Worm (Caenorhabditis elegans) whole organism, early embryonic: ENCODE measurements around the gene Y54G2A.11.

Experiments
- B0310.2 ChIP-seq: sonication (generic microtip); optimal IDR thresholded peaks from 2 replicates; lab custom pipeline; 2016; ENCODE audit warnings: mild to moderate bottlenecking, missing genetic modification characterization, missing compliant biosample characterization
- F13C5.2 ChIP-seq: sonication (generic microtip); optimal IDR thresholded peaks from 2 replicates; lab custom pipeline; 2017; ENCODE audit warnings: mild to moderate bottlenecking, missing genetic modification characterization, inconsistent platforms, missing compliant biosample characterization
- aly-1 ChIP-seq: sonication (generic microtip); optimal IDR thresholded peaks from 2 replicates; lab custom pipeline; 2016; ENCODE audit warnings: missing genetic modification characterization, missing compliant biosample characterization
- ama-1 ChIP-seq: fragments of 150-350 bp; optimal IDR thresholded peaks from 2 replicates; lab custom pipeline; 2014
- ceh-13 ChIP-seq: fragments of 200-800 bp; sonication (Bioruptor generic); optimal IDR thresholded peaks from 2 replicates; lab custom pipeline; 2018; ENCODE audit warnings: mild to moderate bottlenecking, missing genetic modification characterization, missing compliant biosample characterization
- ceh-36 ChIP-seq: sonication (generic microtip); optimal IDR thresholded peaks from 2 replicates; lab custom pipeline; 2016; ENCODE audit warnings: missing genetic modification characterization, inconsistent platforms, missing compliant biosample characterization
- ets-7 ChIP-seq: sonication (generic microtip); optimal IDR thresholded peaks from 2 replicates; lab custom pipeline; 2016; ENCODE audit warnings: missing genotype, missing genetic modification characterization, missing compliant biosample characterization
- flt-1 ChIP-seq: fragments of 200-800 bp; sonication (Bioruptor generic); IDR thresholded peaks from 2 replicates; pipeline ENCODE4 v1.3.6; 2022; ENCODE audit warnings: missing genetic modification characterization, missing compliant biosample characterization
- hmbx-1 ChIP-seq: sonication (generic microtip); optimal IDR thresholded peaks from 2 replicates; lab custom pipeline; 2016; ENCODE audit warnings: mild to moderate bottlenecking, missing genetic modification characterization, missing compliant biosample characterization
- hmg-4 ChIP-seq: fragments of 200-800 bp; sonication (Bioruptor generic); optimal IDR thresholded peaks from 2 replicates; lab custom pipeline; 2018; ENCODE audit warnings: mild to moderate bottlenecking, missing genetic modification characterization, missing compliant biosample characterization
- hnd-1 ChIP-seq: sonication (generic microtip); optimal IDR thresholded peaks from 2 replicates; lab custom pipeline; 2016; ENCODE audit warnings: missing genetic modification characterization, missing compliant biosample characterization
- pes-1 ChIP-seq: fragments of 200-800 bp; sonication (Bioruptor generic); IDR thresholded peaks from 2 replicates; pipeline ENCODE4 v1.3.6; 2022; ENCODE audit warnings: missing genetic modification reagents, missing genetic modification characterization, missing compliant biosample characterization
- scrt-1 ChIP-seq: fragments of 200-800 bp; sonication (Bioruptor generic); IDR thresholded peaks from 2 replicates; pipeline ENCODE4 v1.3.6; 2022; ENCODE audit warnings: missing genetic modification characterization, missing compliant biosample characterization
- sea-1 ChIP-seq: fragments of 200-800 bp; sonication (Bioruptor generic); conservative IDR thresholded peaks from 2 replicates; pipeline ENCODE4 v1.3.6; 2022; ENCODE audit warnings: missing genetic modification characterization, missing compliant biosample characterization
- tbx-11 ChIP-seq: fragments of 200-800 bp; sonication (Bioruptor generic); IDR thresholded peaks from 2 replicates; pipeline ENCODE4 v1.3.6; 2022; ENCODE audit warnings: missing genetic modification characterization, missing compliant biosample characterization
- tbx-37 ChIP-seq: fragments of 200-800 bp; sonication (Bioruptor generic); conservative IDR thresholded peaks from 2 replicates; pipeline ENCODE4 v1.3.6; 2022; ENCODE audit warnings: missing genetic modification reagents, missing genetic modification characterization, missing compliant biosample characterization
- tra-4 ChIP-seq: sonication (generic microtip); optimal IDR thresholded peaks from 2 replicates; lab custom pipeline; 2017; ENCODE audit warnings: missing genetic modification characterization, missing compliant biosample characterization

The Y54G2A.11 gene

ce11 chrIV:2775992-2776630 is 4.5 kb upstream of the Y54G2A.11 start:
- TF ChIP-seq ets-7 (tag; lab: Kevin White, UChicago) (no peak), ceh-13 (GFP tag; lab: Kevin White, UChicago) (no peak), flt-1 (GFP tag; lab: Robert Waterston, UW) (no peak), scrt-1 (GFP tag; lab: Robert Waterston, UW) (no peak), hmg-4 (GFP tag; lab: Kevin White, UChicago) (no peak), hnd-1 (no peak), sea-1 (GFP tag; lab: Robert Waterston, UW) (no peak), B0310.2 (tag; lab: Kevin White, UChicago) (no peak), pes-1 (GFP tag; lab: Robert Waterston, UW) (no peak), tbx-11 (GFP tag; lab: Robert Waterston, UW) (no peak), ceh-36 (tag; lab: Kevin White, UChicago) (no peak), aly-1 (tag; lab: Kevin White, UChicago) (no peak), tra-4 (tag; lab: Kevin White, UChicago) (no peak), tbx-37 (GFP tag; lab: Robert Waterston, UW) (no peak)

ce11 chrIV:2774500-2774899 is 2.9 kb upstream of the Y54G2A.11 start:
- TF ChIP-seq pes-1 (GFP tag; lab: Robert Waterston, UW): no peak
- TF ChIP-seq ama-1 (lab: Kevin White, UChicago): no peak
- TF ChIP-seq F13C5.2 (tag; lab: Kevin White, UChicago): no peak
- TF ChIP-seq ets-7 (tag; lab: Kevin White, UChicago): no peak
- no peak for TF ChIP-seq hmg-4 (GFP tag; lab: Kevin White, UChicago)
- no peak for TF ChIP-seq sea-1 (GFP tag; lab: Robert Waterston, UW)
- no peak for TF ChIP-seq ceh-13 (GFP tag; lab: Kevin White, UChicago)
- no peak for TF ChIP-seq flt-1 (GFP tag; lab: Robert Waterston, UW)
- no peak for TF ChIP-seq aly-1 (tag; lab: Kevin White, UChicago)
- TF ChIP-seq tra-4 (tag; lab: Kevin White, UChicago): no peak
- TF ChIP-seq ceh-36 (tag; lab: Kevin White, UChicago): no peak
- TF ChIP-seq hnd-1: no peak
- TF ChIP-seq tbx-37 (GFP tag; lab: Robert Waterston, UW): no peak

DNA sequence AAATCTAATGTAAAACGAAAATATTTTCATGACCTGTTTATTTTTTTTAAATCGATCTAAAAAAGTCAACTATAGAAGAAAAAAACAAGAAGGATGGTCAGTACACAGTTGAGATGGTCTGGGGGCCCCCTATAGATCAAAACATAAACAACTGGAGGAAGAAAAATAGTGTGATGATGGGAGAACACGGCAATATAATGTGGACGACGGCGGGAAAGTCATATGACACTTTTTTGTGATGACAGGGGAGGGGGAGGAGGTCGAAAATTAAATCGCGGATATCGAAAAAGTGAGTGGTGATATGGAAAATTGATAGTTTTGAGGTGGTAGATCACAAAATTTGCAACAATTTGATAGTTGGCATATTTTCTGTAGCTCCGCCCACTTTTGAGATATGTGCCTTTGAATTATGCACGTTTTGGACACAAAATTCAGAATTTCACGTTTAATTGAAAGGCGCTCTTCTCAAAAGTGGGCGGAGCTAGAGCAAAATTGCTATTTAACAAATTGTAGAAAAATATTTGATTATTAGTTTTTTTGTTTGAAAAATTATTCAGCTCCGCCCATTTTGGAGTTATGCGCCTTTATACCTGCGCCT is 1.9 kb upstream of the Y54G2A.11 start:
- TF ChIP-seq sea-1 (GFP tag; lab: Robert Waterston, UW): no peak
- no peak for TF ChIP-seq tra-4 (tag; lab: Kevin White, UChicago)
- TF ChIP-seq pes-1 (GFP tag; lab: Robert Waterston, UW): no peak
- TF ChIP-seq tbx-11 (GFP tag; lab: Robert Waterston, UW): no peak
- TF ChIP-seq aly-1 (tag; lab: Kevin White, UChicago): no peak
- TF ChIP-seq ceh-13 (GFP tag; lab: Kevin White, UChicago): no peak
- no peak for TF ChIP-seq ceh-36 (tag; lab: Kevin White, UChicago)
- TF ChIP-seq hmg-4 (GFP tag; lab: Kevin White, UChicago): no peak
- no peak for TF ChIP-seq hnd-1
- no peak for TF ChIP-seq scrt-1 (GFP tag; lab: Robert Waterston, UW)
- TF ChIP-seq F13C5.2 (tag; lab: Kevin White, UChicago): no peak
- no peak for TF ChIP-seq hmbx-1
- TF ChIP-seq B0310.2 (tag; lab: Kevin White, UChicago): no peak
- TF ChIP-seq flt-1 (GFP tag; lab: Robert Waterston, UW): no peak

- no peak for TF ChIP-seq tbx-11 (GFP tag; lab: Robert Waterston, UW)
Measured at ce11 chrIV:2772209-2772851, 738 bp upstream of the Y54G2A.11 start.

ce11 chrIV:2770835-2771234 is 757 bp downstream of the Y54G2A.11 start:
- TF ChIP-seq hmbx-1 (no peak), F13C5.2 (tag; lab: Kevin White, UChicago) (no peak), sea-1 (GFP tag; lab: Robert Waterston, UW) (no peak), hnd-1 (no peak), pes-1 (GFP tag; lab: Robert Waterston, UW) (no peak)

DNA sequence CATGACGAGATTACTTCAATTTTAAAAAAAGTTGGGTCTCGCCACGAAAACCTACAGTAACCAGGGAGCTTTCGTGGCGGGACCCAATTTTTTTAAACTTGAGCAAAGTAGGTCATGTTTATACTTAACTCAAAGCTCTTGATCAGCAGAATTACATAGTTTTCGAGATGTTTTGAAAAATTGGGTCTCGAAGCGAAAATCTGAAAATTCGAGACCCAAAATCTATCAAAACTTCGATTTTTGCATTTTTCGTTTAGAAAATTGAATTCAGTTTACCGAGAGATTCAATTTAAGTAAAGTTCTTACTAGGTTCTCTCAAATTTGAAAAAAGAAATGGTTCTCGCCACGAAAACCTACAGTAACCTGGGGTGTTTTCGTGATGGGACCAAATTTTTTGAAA is 1.5 kb downstream of the Y54G2A.11 start:
- TF ChIP-seq ceh-36 (tag; lab: Kevin White, UChicago): no peak
- TF ChIP-seq hnd-1: no peak
- no peak for TF ChIP-seq scrt-1 (GFP tag; lab: Robert Waterston, UW)
- no peak for TF ChIP-seq hmbx-1
- TF ChIP-seq ets-7 (tag; lab: Kevin White, UChicago): no peak
- TF ChIP-seq hmg-4 (GFP tag; lab: Kevin White, UChicago): no peak
- TF ChIP-seq aly-1 (tag; lab: Kevin White, UChicago): no peak
- TF ChIP-seq tbx-11 (GFP tag; lab: Robert Waterston, UW): no peak
- TF ChIP-seq B0310.2 (tag; lab: Kevin White, UChicago): no peak
- TF ChIP-seq sea-1 (GFP tag; lab: Robert Waterston, UW): no peak
- no peak for TF ChIP-seq tbx-37 (GFP tag; lab: Robert Waterston, UW)
- no peak for TF ChIP-seq flt-1 (GFP tag; lab: Robert Waterston, UW)
- no peak for TF ChIP-seq ama-1 (lab: Kevin White, UChicago)
- TF ChIP-seq tra-4 (tag; lab: Kevin White, UChicago): no peak
- no peak for TF ChIP-seq pes-1 (GFP tag; lab: Robert Waterston, UW)
- no peak for TF ChIP-seq F13C5.2 (tag; lab: Kevin White, UChicago)
- no peak for TF ChIP-seq ceh-13 (GFP tag; lab: Kevin White, UChicago)
